Worm (Caenorhabditis elegans) whole organism, young adult: ENCODE data around the gene mab-10.
A peak's percentile ranks its signal among the peaks of the same experiment; 100 is the strongest.

Experiments
- B0261.1 ChIP-seq: sonication (generic microtip); optimal IDR thresholded peaks from 2 replicates; lab custom pipeline; 2016; ENCODE audit warnings: mild to moderate bottlenecking, missing genetic modification characterization, moderate library complexity, missing compliant biosample characterization
- B0336.3 ChIP-seq: fragments of 200-800 bp; sonication (Bioruptor generic); IDR thresholded peaks from 2 replicates; pipeline ENCODE4 v1.3.6; 2022; ENCODE audit warnings: missing genetic modification characterization, missing compliant biosample characterization
- F10E7.11 ChIP-seq: sonication (generic microtip); optimal IDR thresholded peaks from 2 replicates; lab custom pipeline; 2017; ENCODE audit warnings: mild to moderate bottlenecking, missing genetic modification characterization, moderate library complexity, missing compliant biosample characterization
- F33H1.4 ChIP-seq: fragments of 200-800 bp; sonication (Bioruptor generic); IDR thresholded peaks from 2 replicates; pipeline ENCODE4 v1.3.6; 2022; ENCODE audit warnings: missing genetic modification reagents, missing genetic modification characterization, missing compliant biosample characterization
- F37B4.10 ChIP-seq: fragments of 200-800 bp; sonication (Bioruptor generic); IDR thresholded peaks from 2 replicates; pipeline ENCODE4 v1.3.6; 2022; ENCODE audit warnings: missing genetic modification characterization, missing compliant biosample characterization
- F49E8.2 ChIP-seq: sonication (generic microtip); optimal IDR thresholded peaks from 3 replicates; lab custom pipeline; 2017; ENCODE audit warnings: missing genetic modification characterization, mild to moderate bottlenecking, missing compliant biosample characterization, antibody characterized with exemption, moderate library complexity; ENCODE audit not compliant: insufficient read depth
- F57C9.4 ChIP-seq: sonication (generic microtip); optimal IDR thresholded peaks from 2 replicates; lab custom pipeline; 2017; ENCODE audit warnings: mild to moderate bottlenecking, missing genetic modification characterization, missing compliant biosample characterization
- K11D2.4 ChIP-seq: fragments of 200-800 bp; sonication (Bioruptor generic); IDR thresholded peaks from 2 replicates; pipeline ENCODE4 v1.3.6; 2022; ENCODE audit warnings: missing genetic modification reagents, missing genetic modification characterization, missing compliant biosample characterization
- Y53F4B.3 ChIP-seq: fragments of 200-800 bp; sonication (Bioruptor generic); IDR thresholded peaks from 2 replicates; pipeline ENCODE4 v1.3.6; 2022; ENCODE audit warnings: missing genetic modification reagents, missing genetic modification characterization, missing compliant biosample characterization
- Y53G8AR.9 ChIP-seq: fragments of 200-800 bp; sonication (Bioruptor generic); conservative IDR thresholded peaks from 2 replicates; pipeline ENCODE4 v1.3.6; 2022; ENCODE audit warnings: missing genetic modification reagents, missing genetic modification characterization, missing compliant biosample characterization
- Y56A3A.18 ChIP-seq: fragments of 200-800 bp; sonication (Bioruptor generic); IDR thresholded peaks from 2 replicates; pipeline ENCODE4 v1.3.6; 2022; ENCODE audit warnings: missing genetic modification reagents, missing genetic modification characterization, missing compliant biosample characterization
- Y79H2A.3 ChIP-seq: fragments of 200-800 bp; sonication (Bioruptor generic); conservative IDR thresholded peaks from 2 replicates; pipeline ENCODE4 v1.3.6; 2022; ENCODE audit warnings: missing genetic modification reagents, missing genetic modification characterization, missing compliant biosample characterization
- Y95B8A.8 ChIP-seq: fragments of 200-800 bp; sonication (Bioruptor generic); IDR thresholded peaks from 2 replicates; pipeline ENCODE4 v1.3.6; 2022; ENCODE audit warnings: missing genetic modification reagents, missing genetic modification characterization, missing compliant biosample characterization
- ZK185.1 ChIP-seq: sonication (generic microtip); optimal IDR thresholded peaks from 2 replicates; lab custom pipeline; 2016; ENCODE audit warnings: mild to moderate bottlenecking, missing genetic modification characterization, missing compliant biosample characterization; ENCODE audit not compliant: poor library complexity, severe bottlenecking
- athp-1 ChIP-seq: sonication (generic microtip); optimal IDR thresholded peaks from 2 replicates; lab custom pipeline; 2017; ENCODE audit warnings: mild to moderate bottlenecking, missing genetic modification characterization, missing compliant biosample characterization
- attf-6 ChIP-seq: fragments of 200-800 bp; sonication (Bioruptor generic); IDR thresholded peaks from 2 replicates; pipeline ENCODE4 v1.3.6; 2022; ENCODE audit warnings: missing genetic modification reagents, missing genetic modification characterization, missing compliant biosample characterization
- bed-2 ChIP-seq: fragments of 200-800 bp; sonication (Bioruptor generic); IDR thresholded peaks from 2 replicates; pipeline ENCODE4 v1.3.6; 2022; ENCODE audit warnings: missing genetic modification reagents, missing genetic modification characterization, missing compliant biosample characterization
- ceh-27 ChIP-seq: fragments of 200-800 bp; sonication (Bioruptor generic); optimal IDR thresholded peaks from 2 replicates; lab custom pipeline; 2018; ENCODE audit warnings: mild to moderate bottlenecking, missing genetic modification characterization, moderate library complexity, missing compliant biosample characterization
- ceh-79 ChIP-seq: sonication (generic microtip); optimal IDR thresholded peaks from 2 replicates; lab custom pipeline; 2017; ENCODE audit warnings: mild to moderate bottlenecking, missing genetic modification characterization, missing compliant biosample characterization
- ceh-91 ChIP-seq: fragments of 200-800 bp; sonication (Bioruptor generic); IDR thresholded peaks from 2 replicates; pipeline ENCODE4 v1.3.6; 2022; ENCODE audit warnings: missing genetic modification reagents, missing genetic modification characterization, missing compliant biosample characterization
- chd-7 ChIP-seq: sonication (generic microtip); optimal IDR thresholded peaks from 2 replicates; lab custom pipeline; 2016; ENCODE audit warnings: mild to moderate bottlenecking, missing genetic modification characterization, moderate library complexity, missing compliant biosample characterization
- dpff-1 ChIP-seq: sonication (generic microtip); optimal IDR thresholded peaks from 2 replicates; lab custom pipeline; 2017; ENCODE audit warnings: mild to moderate bottlenecking, missing genetic modification characterization, missing compliant biosample characterization
- egl-44 ChIP-seq: fragments of 200-800 bp; sonication (Bioruptor generic); IDR thresholded peaks from 2 replicates; pipeline ENCODE4 v1.3.6; 2022; ENCODE audit warnings: missing genetic modification reagents, missing genetic modification characterization, missing compliant biosample characterization
- egrh-3 ChIP-seq: fragments of 200-800 bp; sonication (Bioruptor generic); IDR thresholded peaks from 2 replicates; pipeline ENCODE4 v1.3.6; 2022; ENCODE audit warnings: missing genetic modification reagents, missing genetic modification characterization, missing compliant biosample characterization
- ets-4 ChIP-seq: fragments of 200-800 bp; sonication (Bioruptor generic); optimal IDR thresholded peaks from 2 replicates; lab custom pipeline; 2018; ENCODE audit warnings: mild to moderate bottlenecking, missing genetic modification characterization, missing compliant biosample characterization
- him-1 ChIP-seq: sonication (generic microtip); optimal IDR thresholded peaks from 2 replicates; lab custom pipeline; 2016; ENCODE audit warnings: missing genotype, missing genetic modification reagents, missing genetic modification characterization, missing compliant biosample characterization
- hmg-1.2 ChIP-seq: fragments of 200-800 bp; sonication (Bioruptor generic); IDR thresholded peaks from 2 replicates; pipeline ENCODE4 v1.3.6; 2022; ENCODE audit warnings: missing genetic modification reagents, missing genetic modification characterization, missing compliant biosample characterization
- let-607 ChIP-seq, 2 experiments: fragments of 200-800 bp in 1 of 2; sonication (Bioruptor generic) in 1 of 2; sonication (generic microtip) in 1 of 2; optimal IDR thresholded peaks; 2 replicates each; lab custom pipeline; 2016 to 2018; ENCODE audit warnings: mild to moderate bottlenecking in 2 of 2, missing compliant biosample characterization in 2 of 2, missing genetic modification characterization in 2 of 2, moderate library complexity in 2 of 2, missing genotype in 1 of 2
- lin-54 ChIP-seq: fragments of 200-800 bp; sonication (Bioruptor generic); optimal IDR thresholded peaks from 2 replicates; lab custom pipeline; 2018; ENCODE audit warnings: mild to moderate bottlenecking, missing genetic modification characterization, missing compliant biosample characterization
- lir-1 ChIP-seq: fragments of 200-800 bp; sonication (Bioruptor generic); conservative IDR thresholded peaks from 2 replicates; pipeline ENCODE4 v1.3.6; 2022; ENCODE audit warnings: missing genetic modification reagents, missing genetic modification characterization, missing compliant biosample characterization
- mcd-1 ChIP-seq: fragments of 200-800 bp; sonication (Bioruptor generic); IDR thresholded peaks from 2 replicates; pipeline ENCODE4 v1.3.6; 2022; ENCODE audit warnings: missing genetic modification reagents, missing genetic modification characterization, missing compliant biosample characterization
- mel-28 ChIP-seq: sonication (generic microtip); optimal IDR thresholded peaks from 2 replicates; lab custom pipeline; 2016; ENCODE audit warnings: borderline replicate concordance, mild to moderate bottlenecking, missing genetic modification characterization, missing compliant biosample characterization
- mes-4 ChIP-seq: sonication (generic microtip); optimal IDR thresholded peaks from 2 replicates; lab custom pipeline; 2016; ENCODE audit warnings: missing genotype, missing genetic modification characterization, missing compliant biosample characterization
- mxl-1 ChIP-seq: sonication (generic microtip); optimal IDR thresholded peaks from 2 replicates; lab custom pipeline; 2016; ENCODE audit warnings: missing genetic modification characterization, missing compliant biosample characterization
- nfyb-1 ChIP-seq: fragments of 200-800 bp; sonication (Bioruptor generic); IDR thresholded peaks from 2 replicates; pipeline ENCODE4 v1.3.6; 2022; ENCODE audit warnings: missing genetic modification reagents, missing genetic modification characterization, missing compliant biosample characterization
- nhr-80 ChIP-seq: sonication (generic microtip); optimal IDR thresholded peaks from 2 replicates; lab custom pipeline; 2016; ENCODE audit warnings: missing genetic modification characterization, missing compliant biosample characterization
- nhr-90 ChIP-seq: sonication (generic microtip); optimal IDR thresholded peaks from 2 replicates; lab custom pipeline; 2016; ENCODE audit warnings: missing genotype, mild to moderate bottlenecking, missing genetic modification characterization, missing compliant biosample characterization
- sdz-38 ChIP-seq: sonication (generic microtip); optimal IDR thresholded peaks from 2 replicates; lab custom pipeline; 2016; ENCODE audit warnings: missing genotype, missing genetic modification characterization, missing compliant biosample characterization
- somi-1 ChIP-seq: fragments of 200-800 bp; sonication (Bioruptor generic); optimal IDR thresholded peaks from 2 replicates; lab custom pipeline; 2018; ENCODE audit warnings: mild to moderate bottlenecking, missing genetic modification characterization, missing compliant biosample characterization
- tbp1 ChIP-seq: fragments of 200-800 bp; sonication (Bioruptor generic); optimal IDR thresholded peaks from 2 replicates; lab custom pipeline; 2018; ENCODE audit warnings: mild to moderate bottlenecking, missing genetic modification characterization, missing compliant biosample characterization
- tlf-1 ChIP-seq: fragments of 200-800 bp; sonication (Bioruptor generic); optimal IDR thresholded peaks from 2 replicates; lab custom pipeline; 2018; ENCODE audit warnings: mild to moderate bottlenecking, missing genetic modification characterization, missing compliant biosample characterization
- unc-130 ChIP-seq: sonication (generic microtip); optimal IDR thresholded peaks from 2 replicates; lab custom pipeline; 2016; ENCODE audit warnings: missing genetic modification reagents, missing genetic modification characterization, missing compliant biosample characterization
- zfh-2 ChIP-seq: fragments of 200-800 bp; sonication (Bioruptor generic); conservative IDR thresholded peaks from 2 replicates; pipeline ENCODE4 v1.3.6; 2022; ENCODE audit warnings: missing genetic modification reagents, missing genetic modification characterization, missing compliant biosample characterization
- ztf-26 ChIP-seq: sonication (generic microtip); optimal IDR thresholded peaks from 2 replicates; lab custom pipeline; 2017; ENCODE audit warnings: missing genetic modification characterization, missing compliant biosample characterization
- ztf-3 ChIP-seq: fragments of 200-800 bp; sonication (Bioruptor generic); optimal IDR thresholded peaks from 2 replicates; lab custom pipeline; 2018; ENCODE audit warnings: mild to moderate bottlenecking, missing genetic modification characterization, missing compliant biosample characterization
- ztf-6 ChIP-seq: fragments of 200-800 bp; sonication (Bioruptor generic); IDR thresholded peaks from 2 replicates; pipeline ENCODE4 v1.3.6; 2022; ENCODE audit warnings: missing genetic modification reagents, missing genetic modification characterization, missing compliant biosample characterization

Gene mab-10

ce11 chrII:10555484-10556075, 27.7 kb downstream of the mab-10 start (continued):
- TF ChIP-seq nhr-80 (tag; lab: Kevin White, UChicago), result peak; percentile 72
- TF ChIP-seq ztf-3 (GFP tag; lab: Kevin White, UChicago), result peak; percentile 65
- TF ChIP-seq Y79H2A.3 (GFP tag; lab: Robert Waterston, UW), result no peak
- TF ChIP-seq ztf-26 (tag; lab: Kevin White, UChicago), result peak; percentile 84
- peak; percentile 15; the same call in 1 of the 2 replicates for TF ChIP-seq lir-1
- no peak for TF ChIP-seq sdz-38 (tag; lab: Kevin White, UChicago)
- TF ChIP-seq lin-54, result peak; percentile 7
- TF ChIP-seq mes-4 (tag; lab: Kevin White, UChicago), result no peak
- TF ChIP-seq zfh-2 (GFP tag; lab: Robert Waterston, UW), result peak; percentile 66
- TF ChIP-seq F10E7.11 (tag; lab: Kevin White, UChicago), result no peak
- TF ChIP-seq tbp1 (GFP tag; lab: Kevin White, UChicago), result peak; percentile 55
- no peak for TF ChIP-seq bed-2
- peak in 1 of 2 experiments; percentile 19 for TF ChIP-seq let-607 (tag; optimal IDR thresholded peaks at IDR 0.05; lab: Kevin White, UChicago)
- peak; percentile 59 for TF ChIP-seq tlf-1 (GFP tag; lab: Kevin White, UChicago)
- peak; percentile 52; the same call in 1 of the 2 replicates for TF ChIP-seq hmg-1.2 (GFP tag; lab: Robert Waterston, UW)
- peak; percentile 55 for TF ChIP-seq nhr-90
- peak; percentile 48; the same call in 1 of the 2 replicates for TF ChIP-seq Y53G8AR.9 (GFP tag; lab: Robert Waterston, UW)
- no peak for TF ChIP-seq ceh-27 (GFP tag; lab: Kevin White, UChicago)
- no peak for TF ChIP-seq ceh-79 (tag; lab: Kevin White, UChicago)
- peak; percentile 17; the same call in 1 of the 2 replicates for TF ChIP-seq K11D2.4 (GFP tag; lab: Robert Waterston, UW)
- TF ChIP-seq attf-6 (GFP tag; lab: Robert Waterston, UW), result no peak
- no peak for TF ChIP-seq mel-28 (tag; lab: Kevin White, UChicago)
- peak; percentile 31 for TF ChIP-seq somi-1 (GFP tag; lab: Kevin White, UChicago)
- TF ChIP-seq unc-130, result no peak

DNA sequence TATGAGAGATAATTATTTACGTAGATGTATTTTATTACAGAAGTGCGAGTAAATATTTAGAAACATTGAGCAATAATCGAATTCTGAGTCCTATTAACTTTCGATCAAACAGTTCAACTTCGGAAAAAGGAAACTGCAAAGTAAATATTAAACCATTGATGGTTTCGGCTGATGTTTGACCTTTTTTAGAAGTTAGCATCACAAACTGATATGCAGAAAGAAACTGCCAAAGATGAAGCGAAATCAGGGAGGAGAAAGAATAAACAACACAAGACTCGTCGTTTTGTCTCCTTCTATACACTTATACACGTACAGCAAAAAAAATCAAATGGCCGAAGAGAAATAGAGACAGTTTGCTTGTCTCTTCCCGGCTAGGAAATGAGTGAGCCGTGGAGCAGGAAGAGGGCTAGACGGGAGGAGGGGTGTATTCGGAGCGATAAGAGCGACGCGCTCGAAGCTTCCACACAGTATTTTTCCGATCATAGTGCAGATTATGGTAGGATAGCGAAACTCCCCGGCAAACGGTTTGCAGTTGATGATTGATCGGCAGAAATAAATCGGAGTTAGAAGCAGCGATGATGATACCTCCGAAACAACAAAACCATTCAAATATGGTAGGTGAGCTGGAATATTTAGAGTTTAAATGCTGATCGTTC, 28.8 kb downstream of the mab-10 start:
- TF ChIP-seq ets-4 (peak; percentile 38), unc-130 (no peak), Y95B8A.8 (no peak), mxl-1 (tag; lab: Kevin White, UChicago) (no peak), athp-1 (tag; lab: Kevin White, UChicago) (no peak), Y53F4B.3 (GFP tag; lab: Robert Waterston, UW) (no peak), F37B4.10 (no peak), ceh-91 (GFP tag; lab: Robert Waterston, UW) (no peak), egl-44 (GFP tag; lab: Robert Waterston, UW) (0 out of 2 replicates have a peak, but pooled peaks have one; percentile 11), Y56A3A.18 (GFP tag; lab: Robert Waterston, UW) (no peak), him-1 (tag; lab: Kevin White, UChicago) (no peak), zfh-2 (GFP tag; lab: Robert Waterston, UW) (peak; percentile 59; the same call in 1 of the 2 replicates), B0336.3 (peak; percentile 39; the same call in 1 of the 2 replicates), tbp1 (GFP tag; lab: Kevin White, UChicago) (no peak), F57C9.4 (no peak), F33H1.4 (GFP tag; lab: Robert Waterston, UW) (no peak), Y79H2A.3 (GFP tag; lab: Robert Waterston, UW) (no peak), lin-54 (no peak), ztf-3 (GFP tag; lab: Kevin White, UChicago) (no peak), F49E8.2 (tag; lab: Kevin White, UChicago) (no peak), dpff-1 (no peak), nfyb-1 (GFP tag; lab: Robert Waterston, UW) (no peak; the same call in 1 of the 2 replicates), B0261.1 (tag; lab: Kevin White, UChicago) (no peak), mcd-1 (GFP tag; lab: Robert Waterston, UW) (no peak), egrh-3 (GFP tag; lab: Robert Waterston, UW) (no peak), ztf-6 (GFP tag; lab: Robert Waterston, UW) (no peak), ZK185.1 (tag; lab: Kevin White, UChicago) (no peak), chd-7 (tag; lab: Kevin White, UChicago) (peak; percentile 14)
